Fruit fly (Drosophila melanogaster): ENCODE measurements around the gene CG11843.

CG11843 gene

dm6 chr3R:29059385-29059784 is 5.2 kb downstream of the CG11843 start:
- TF ChIP-seq Sp1 (GFP tag; optimal IDR thresholded peaks at IDR 0.05) (no peak), h (GFP tag; optimal IDR thresholded peaks at IDR 0.05) (no peak), Hr78 (GFP tag; optimal IDR thresholded peaks at IDR 0.05) (no peak), dl (GFP tag; optimal IDR thresholded peaks at IDR 0.05; ENCODE audit: insufficient read depth in 1 of 2, partially characterized antibody in 2 of 2) (no peak), CG32264 (GFP tag; optimal IDR thresholded peaks at IDR 0.05) (no peak), sv (GFP tag; optimal IDR thresholded peaks at IDR 0.05) (no peak), woc (GFP tag; optimal IDR thresholded peaks at IDR 0.05) (no peak), ey (GFP tag; optimal IDR thresholded peaks at IDR 0.05) (no peak), Abd-B (GFP tag; optimal IDR thresholded peaks at IDR 0.05) (no peak), foxo (GFP tag; optimal IDR thresholded peaks at IDR 0.05) (no peak), usp (GFP tag; optimal IDR thresholded peaks at IDR 0.05) (no peak), OdsH (GFP tag; optimal IDR thresholded peaks at IDR 0.05) (no peak), Rel (GFP tag; optimal IDR thresholded peaks at IDR 0.05) (no peak), Rel (tag; optimal IDR thresholded peaks at IDR 0.05) (no peak), Hnf4 (GFP tag; optimal IDR thresholded peaks at IDR 0.05) (no peak), pan (optimal IDR thresholded peaks at IDR 0.05) (no peak), Hr83 (GFP tag; optimal IDR thresholded peaks at IDR 0.05; ENCODE audit: poor library complexity, severe bottlenecking) (no peak), sage (GFP tag; optimal IDR thresholded peaks at IDR 0.05) (no peak), Vsx2 (GFP tag; optimal IDR thresholded peaks at IDR 0.05; ENCODE audit: partially characterized antibody) (no peak), brk (GFP tag; optimal IDR thresholded peaks at IDR 0.05) (no peak), dmrt93B (GFP tag; optimal IDR thresholded peaks at IDR 0.05) (no peak)

DNA sequence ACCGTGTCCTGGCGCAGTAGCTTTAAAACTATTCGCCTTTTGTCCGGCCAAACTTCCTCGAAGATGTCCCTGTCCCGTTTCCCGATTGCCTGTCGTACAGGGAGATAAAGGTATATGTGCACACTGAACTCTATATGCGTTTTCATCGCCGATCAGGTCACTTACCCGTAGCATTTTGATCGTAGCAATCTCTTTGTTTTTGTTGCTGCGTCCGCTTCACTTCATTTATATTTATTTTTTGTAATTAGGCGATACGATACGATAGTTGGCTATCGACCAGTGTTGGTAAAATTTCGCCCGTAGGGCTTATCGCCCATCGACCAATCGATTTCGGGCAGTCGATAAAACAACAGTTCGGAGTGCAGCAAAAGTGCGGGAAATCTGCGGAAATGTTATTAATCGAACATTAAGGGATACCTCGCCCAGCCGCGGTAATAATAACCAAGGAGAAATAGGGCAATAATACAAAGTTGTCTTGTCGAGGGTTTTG is 8.6 kb downstream of the CG11843 start, which contains the start of the genes Cul5 and Bicra:
Gene Cul5, minus strand, starts transcription at position 259 of the 490 bp plus-strand sequence.
Gene Bicra, plus strand, starts transcription at position 324 of the 490 bp plus-strand sequence.
- TF ChIP-seq Jra (GFP tag; optimal IDR thresholded peaks at IDR 0.05) = no peak
- TF ChIP-seq brk (GFP tag; optimal IDR thresholded peaks at IDR 0.05) = no peak
- no peak for TF ChIP-seq dl (GFP tag; optimal IDR thresholded peaks at IDR 0.05; ENCODE audit: insufficient read depth in 1 of 2, partially characterized antibody in 2 of 2)
- peak; percentile 44 for TF ChIP-seq h (GFP tag; optimal IDR thresholded peaks at IDR 0.05)
- no peak for TF ChIP-seq Rel (GFP tag; optimal IDR thresholded peaks at IDR 0.05)
- TF ChIP-seq Rel (tag; optimal IDR thresholded peaks at IDR 0.05) = peak; percentile 49
- peak; percentile 16 for TF ChIP-seq rgr (GFP tag; optimal IDR thresholded peaks at IDR 0.05)
- peak; percentile 62 for TF ChIP-seq Vsx2 (GFP tag; optimal IDR thresholded peaks at IDR 0.05; ENCODE audit: partially characterized antibody)
- peak; percentile 20 for TF ChIP-seq CG32264 (GFP tag; optimal IDR thresholded peaks at IDR 0.05)
- TF ChIP-seq Hr83 (GFP tag; optimal IDR thresholded peaks at IDR 0.05; ENCODE audit: poor library complexity, severe bottlenecking) = peak; percentile 39
- TF ChIP-seq Hr78 (GFP tag; optimal IDR thresholded peaks at IDR 0.05) = no peak

DNA sequence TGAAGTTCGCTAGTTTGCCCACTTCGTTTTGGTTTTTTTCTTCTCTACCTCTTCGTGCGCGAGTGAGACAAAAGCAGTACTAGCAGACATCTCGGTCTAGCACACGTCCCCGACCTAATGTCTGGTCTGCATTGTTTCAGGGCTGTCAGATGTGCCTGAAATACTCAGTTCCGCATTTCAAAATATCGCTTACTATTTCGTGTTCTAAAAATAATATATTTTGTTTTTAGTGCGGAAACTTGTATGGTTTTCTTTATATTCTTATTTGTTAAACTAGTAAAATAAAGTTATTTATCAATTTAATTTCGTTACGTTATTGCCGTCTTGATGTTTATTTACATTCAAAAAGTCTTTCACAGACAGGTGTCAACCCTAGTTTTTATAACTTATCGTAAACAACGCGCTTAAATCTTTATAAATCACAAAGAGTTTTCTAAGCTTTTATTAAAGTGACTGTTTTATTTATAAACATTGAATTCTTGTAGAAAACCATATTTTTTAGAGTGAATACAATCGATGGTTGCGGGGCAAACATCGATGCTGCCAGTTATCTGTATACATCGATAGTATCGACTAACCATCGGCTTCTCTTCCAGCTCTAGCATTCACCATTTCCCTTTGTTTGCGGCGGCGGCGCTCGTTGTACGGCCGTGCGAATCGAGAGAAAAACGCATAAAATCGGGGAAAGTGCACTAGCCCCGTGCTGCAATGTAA is 9.2 kb downstream of the CG11843 start:
- TF ChIP-seq h (GFP tag; optimal IDR thresholded peaks at IDR 0.05) (peak; percentile 43), Mio (GFP tag; optimal IDR thresholded peaks at IDR 0.05) (no peak), CrebA (GFP tag; optimal IDR thresholded peaks at IDR 0.05; ENCODE audit: borderline replicate concordance) (no peak), N (GFP tag; optimal IDR thresholded peaks at IDR 0.05) (no peak), Abd-B (GFP tag; optimal IDR thresholded peaks at IDR 0.05) (no peak), jim (GFP tag; optimal IDR thresholded peaks at IDR 0.05) (peak; percentile 87), woc (GFP tag; optimal IDR thresholded peaks at IDR 0.05) (peak; percentile 73), brk (GFP tag; optimal IDR thresholded peaks at IDR 0.05) (no peak), Hnf4 (GFP tag; optimal IDR thresholded peaks at IDR 0.05) (peak; percentile 66), foxo (GFP tag; optimal IDR thresholded peaks at IDR 0.05) (peak; percentile 6 to 78), OdsH (GFP tag; optimal IDR thresholded peaks at IDR 0.05) (peak; percentile 36), Dfd (GFP tag; optimal IDR thresholded peaks at IDR 0.05) (no peak), fru (GFP tag; optimal IDR thresholded peaks at IDR 0.05) (peak; percentile 71), psq (GFP tag; optimal IDR thresholded peaks at IDR 0.05) (peak; percentile 84), Sp1 (GFP tag; optimal IDR thresholded peaks at IDR 0.05) (peak; percentile 80), dsf (GFP tag; optimal IDR thresholded peaks at IDR 0.05; ENCODE audit: borderline replicate concordance) (peak; percentile 61), sv (GFP tag; optimal IDR thresholded peaks at IDR 0.05) (peak; percentile 51), Rel (GFP tag; optimal IDR thresholded peaks at IDR 0.05) (no peak), Rel (tag; optimal IDR thresholded peaks at IDR 0.05) (peak; percentile 10), CG9705 (GFP tag; optimal IDR thresholded peaks at IDR 0.05) (peak; percentile 58), pan (optimal IDR thresholded peaks at IDR 0.05) (no peak), sage (GFP tag; optimal IDR thresholded peaks at IDR 0.05) (peak; percentile 38), Myc (optimal IDR thresholded peaks at IDR 0.05) (no peak), CG32264 (GFP tag; optimal IDR thresholded peaks at IDR 0.05) (no peak), Hr78 (GFP tag; optimal IDR thresholded peaks at IDR 0.05) (no peak), rgr (GFP tag; optimal IDR thresholded peaks at IDR 0.05) (peak; percentile 52), Jra (GFP tag; optimal IDR thresholded peaks at IDR 0.05) (peak; percentile 59), br (GFP tag; optimal IDR thresholded peaks at IDR 0.05) (peak; percentile 66), dmrt93B (GFP tag; optimal IDR thresholded peaks at IDR 0.05) (peak; percentile 74), GATAd (GFP tag; optimal IDR thresholded peaks at IDR 0.05) (peak; percentile 70), ey (GFP tag; optimal IDR thresholded peaks at IDR 0.05) (peak; percentile 51), HLH106 (tag; optimal IDR thresholded peaks at IDR 0.05) (peak; percentile 88), Hr83 (GFP tag; optimal IDR thresholded peaks at IDR 0.05; ENCODE audit: poor library complexity, severe bottlenecking) (peak; percentile 74)

Data from whole organism, wandering third instar larva.